Worm (Caenorhabditis elegans): ENCODE results near the gene C54D1.7.

- no peak for TF ChIP-seq vab-7 (GFP tag; IDR thresholded peaks at IDR 0.05)
- TF ChIP-seq lin-38 (GFP tag; IDR thresholded peaks at IDR 0.05), result no peak
- no peak for TF ChIP-seq lin-15B (tag; optimal IDR thresholded peaks at IDR 0.05)
- no peak for TF ChIP-seq nhr-237 (tag; optimal IDR thresholded peaks at IDR 0.05)
- no peak for TF ChIP-seq hmg-1.1 (GFP tag; IDR thresholded peaks at IDR 0.05)
- no peak for TF ChIP-seq ces-1 (GFP tag; optimal IDR thresholded peaks at IDR 0.05)
- TF ChIP-seq unc-39 (tag; optimal IDR thresholded peaks at IDR 0.05), result no peak
- TF ChIP-seq dmd-8 (GFP tag; IDR thresholded peaks at IDR 0.05), result no peak
- TF ChIP-seq ztf-11 (tag; optimal IDR thresholded peaks at IDR 0.05), result no peak
- TF ChIP-seq pqm-1 (tag; optimal IDR thresholded peaks at IDR 0.05), result no peak
- TF ChIP-seq lin-13 (GFP tag; optimal IDR thresholded peaks at IDR 0.05), result no peak
Observed at ce11 chrX:7175389-7175788, 19.6 kb upstream of the C54D1.7 start.

Measured in whole organism, L4 larva.